Comparison of ENCODE assay signal across 1 fruit fly cellular context in the genomic region with DNA sequence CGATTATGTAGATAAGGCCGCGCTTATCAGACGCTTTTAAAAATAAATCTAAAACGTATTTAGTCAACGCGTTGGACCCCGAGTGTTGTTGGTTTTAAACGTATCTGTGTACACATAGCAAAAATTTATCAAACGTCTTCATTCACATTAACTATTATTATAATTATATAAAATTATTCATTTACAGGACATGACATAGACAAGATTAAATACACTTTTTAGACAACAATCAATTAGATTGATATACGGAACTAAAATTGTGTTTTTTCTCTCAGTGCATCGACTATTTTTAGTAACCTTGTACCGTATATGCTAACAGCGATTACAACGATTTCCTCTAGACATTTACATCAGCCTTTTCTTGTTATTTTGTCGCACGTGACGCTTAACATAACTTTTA.
TF ChIP-seq lines count a peak whose summit lies in the region.

No protein-coding gene starts in this region.

TF ChIP-seq in whole organism, embryonic, 481 proteins besides CTCF, POLR2A, EP300 and RAD21 (continued from another document):
- TF ChIP-seq TFAM (GFP tag; optimal IDR thresholded peaks at IDR 0.05; lab: Kevin White, UChicago) (no peak), ttk (GFP tag; IDR thresholded peaks at IDR 0.05; lab: Robert Waterston, UW) (peak; percentile 51), Optix (GFP tag; IDR thresholded peaks at IDR 0.05; lab: Robert Waterston, UW) (no peak), yki (optimal IDR thresholded peaks at IDR 0.05; lab: Kevin White, UChicago) (no peak), NfI (GFP tag; optimal IDR thresholded peaks at IDR 0.05; lab: Kevin White, UChicago) (peak; percentile 71), CG3847 (GFP tag; IDR thresholded peaks at IDR 0.05; lab: Robert Waterston, UW) (peak; percentile 82), CG9932 (GFP tag; IDR thresholded peaks at IDR 0.05; lab: Robert Waterston, UW) (peak; percentile 80), CG2202 (tag; optimal IDR thresholded peaks at IDR 0.05; lab: Kevin White, UChicago) (no peak), CG11456 (GFP tag; IDR thresholded peaks at IDR 0.05; lab: Robert Waterston, UW) (peak; percentile 77), CG17829 (tag; optimal IDR thresholded peaks at IDR 0.05; lab: Kevin White, UChicago) (peak; percentile 77), CG15269 (tag; optimal IDR thresholded peaks at IDR 0.05; lab: Kevin White, UChicago) (peak; percentile 88), Rfx (GFP tag; IDR thresholded peaks at IDR 0.05; lab: Robert Waterston, UW) (peak; percentile 89), odd (GFP tag; optimal IDR thresholded peaks at IDR 0.05; lab: Kevin White, UChicago) (peak; percentile 57), CG17385 (GFP tag; optimal IDR thresholded peaks at IDR 0.05; lab: Kevin White, UChicago) (peak; percentile 72), CG16813 (GFP tag; IDR thresholded peaks at IDR 0.05; lab: Robert Waterston, UW; ENCODE audit: partially characterized antibody) (no peak), CG10543 (GFP tag; optimal IDR thresholded peaks at IDR 0.05; lab: Kevin White, UChicago) (peak; percentile 62), Atf6 (GFP tag; IDR thresholded peaks at IDR 0.05; lab: Robert Waterston, UW) (peak; percentile 88), CG10321 (GFP tag; IDR thresholded peaks at IDR 0.05; lab: Robert Waterston, UW) (peak; percentile 64), CG12236 (GFP tag; optimal IDR thresholded peaks at IDR 0.05; lab: Kevin White, UChicago) (no peak), esg (GFP tag; conservative IDR thresholded peaks at IDR 0.05; lab: Robert Waterston, UW) (peak; percentile 71), Kr (GFP tag; optimal IDR thresholded peaks at IDR 0.05; lab: Kevin White, UChicago) (no peak), zen (tag; optimal IDR thresholded peaks at IDR 0.05; lab: Kevin White, UChicago) (peak; percentile 29), CG3065 (GFP tag; optimal IDR thresholded peaks at IDR 0.05; lab: Kevin White, UChicago) (no peak), Antp (GFP tag; optimal IDR thresholded peaks at IDR 0.05; lab: Kevin White, UChicago) (no peak), Deaf1 (tag; optimal IDR thresholded peaks at IDR 0.05; lab: Kevin White, UChicago) (peak; percentile 61), CG4360 (GFP tag; IDR thresholded peaks at IDR 0.05; lab: Robert Waterston, UW) (0 out of 2 replicates have a peak, but pooled peaks have one; percentile 25), Ets65A (GFP tag; lab: Kevin White, UChicago) (peak; percentile 26), Max (GFP tag; optimal IDR thresholded peaks at IDR 0.05; lab: Kevin White, UChicago) (peak; percentile 52), vfl (GFP tag; optimal IDR thresholded peaks at IDR 0.05; lab: Kevin White, UChicago) (no peak), Ptx1 (GFP tag; IDR thresholded peaks at IDR 0.05; lab: Robert Waterston, UW) (peak; percentile 83), amos (GFP tag; IDR thresholded peaks at IDR 0.05; lab: Robert Waterston, UW; ENCODE audit: partially characterized antibody) (no peak), ken (GFP tag; IDR thresholded peaks at IDR 0.05; lab: Robert Waterston, UW) (0 out of 3 replicates have a peak, but pooled peaks have one; percentile 40), cwo (GFP tag; optimal IDR thresholded peaks at IDR 0.05; lab: Kevin White, UChicago) (peak; percentile 85), fru (optimal IDR thresholded peaks at IDR 0.05; lab: Kevin White, UChicago) (no peak), CG2120 (GFP tag; optimal IDR thresholded peaks at IDR 0.05; lab: Kevin White, UChicago) (peak; percentile 73), dysf (GFP tag; IDR thresholded peaks at IDR 0.05; lab: Robert Waterston, UW) (peak; percentile 87), aop (GFP tag; IDR thresholded peaks at IDR 0.05; lab: Robert Waterston, UW) (no peak), ssp (GFP tag; IDR thresholded peaks at IDR 0.05; lab: Robert Waterston, UW) (peak; percentile 51; the same call in 1 of the 2 replicates), scrt (GFP tag; optimal IDR thresholded peaks at IDR 0.05; lab: Kevin White, UChicago) (peak; percentile 74), Hand (GFP tag; optimal IDR thresholded peaks at IDR 0.05; lab: Kevin White, UChicago) (peak; percentile 71), CG9797 (GFP tag; optimal IDR thresholded peaks at IDR 0.05; lab: Kevin White, UChicago) (no peak), crc (GFP tag; optimal IDR thresholded peaks at IDR 0.05; lab: Kevin White, UChicago) (no peak), CG6175 (GFP tag; IDR thresholded peaks at IDR 0.05; lab: Robert Waterston, UW) (no peak), CG15011 (GFP tag; optimal IDR thresholded peaks at IDR 0.05; lab: Kevin White, UChicago) (peak; percentile 68), CrebB (tag; optimal IDR thresholded peaks at IDR 0.05; lab: Kevin White, UChicago) (peak; percentile 61), disco-r (GFP tag; optimal IDR thresholded peaks at IDR 0.05; lab: Kevin White, UChicago) (no peak), Dip3 (GFP tag; optimal IDR thresholded peaks at IDR 0.05; lab: Kevin White, UChicago) (no peak), CG15514 (GFP tag; optimal IDR thresholded peaks at IDR 0.05; lab: Kevin White, UChicago) (peak; percentile 79), CG17359 (tag; optimal IDR thresholded peaks at IDR 0.05; lab: Kevin White, UChicago) (peak; percentile 77), row (GFP tag; IDR thresholded peaks at IDR 0.05; lab: Robert Waterston, UW) (peak; percentile 90), sd (tag; optimal IDR thresholded peaks at IDR 0.05; lab: Kevin White, UChicago) (peak; percentile 66), nerfin-2 (GFP tag; IDR thresholded peaks at IDR 0.05; lab: Robert Waterston, UW; ENCODE audit: partially characterized antibody) (no peak), Camta (GFP tag; optimal IDR thresholded peaks at IDR 0.05; lab: Kevin White, UChicago) (no peak), vvl (GFP tag; IDR thresholded peaks at IDR 0.05; lab: Robert Waterston, UW) (peak; percentile 81), Atf-2 (GFP tag; optimal IDR thresholded peaks at IDR 0.05; lab: Kevin White, UChicago) (no peak), ewg (GFP tag; optimal IDR thresholded peaks at IDR 0.05; lab: Kevin White, UChicago) (peak; percentile 24), ac (GFP tag; optimal IDR thresholded peaks at IDR 0.05; lab: Kevin White, UChicago) (no peak), CG17328 (GFP tag; IDR thresholded peaks at IDR 0.05; lab: Robert Waterston, UW) (peak; percentile 66), CG31388 (GFP tag; optimal IDR thresholded peaks at IDR 0.05; lab: Kevin White, UChicago) (no peak), usp (GFP tag; optimal IDR thresholded peaks at IDR 0.05; lab: Kevin White, UChicago) (no peak), fd3F (GFP tag; optimal IDR thresholded peaks at IDR 0.05; lab: Kevin White, UChicago) (peak; percentile 84), CHES-1-like (GFP tag; optimal IDR thresholded peaks at IDR 0.05; lab: Kevin White, UChicago) (no peak), tap (tag; optimal IDR thresholded peaks at IDR 0.05; lab: Kevin White, UChicago) (peak; percentile 71), CG10209 (GFP tag; optimal IDR thresholded peaks at IDR 0.05; lab: Kevin White, UChicago) (peak; percentile 76), kay (GFP tag; optimal IDR thresholded peaks at IDR 0.05; lab: Kevin White, UChicago) (no peak), CG14710 (tag; optimal IDR thresholded peaks at IDR 0.05; lab: Kevin White, UChicago) (peak; percentile 48), gsb (GFP tag; IDR thresholded peaks at IDR 0.05; lab: Robert Waterston, UW) (peak; percentile 78), PHDP (tag; optimal IDR thresholded peaks at IDR 0.05; lab: Kevin White, UChicago) (peak; percentile 78), sob (GFP tag; IDR thresholded peaks at IDR 0.05; lab: Robert Waterston, UW) (peak; percentile 89), CG9215 (GFP tag; IDR thresholded peaks at IDR 0.05; lab: Robert Waterston, UW) (peak; percentile 52; the same call in 1 of the 2 replicates), peb (GFP tag; IDR thresholded peaks at IDR 0.05; lab: Robert Waterston, UW) (no peak), CG31441 (GFP tag; IDR thresholded peaks at IDR 0.05; lab: Robert Waterston, UW) (peak; percentile 78), sna (GFP tag; IDR thresholded peaks at IDR 0.05; lab: Robert Waterston, UW; ENCODE audit: partially characterized antibody) (no peak), Atf3 (GFP tag; optimal IDR thresholded peaks at IDR 0.05; lab: Kevin White, UChicago) (no peak), ase (GFP tag; IDR thresholded peaks at IDR 0.05; lab: Robert Waterston, UW) (peak; percentile 60; the same call in 2 of the 3 replicates), ash1 (GFP tag; optimal IDR thresholded peaks at IDR 0.05; lab: Kevin White, UChicago) (no peak), CG6689 (GFP tag; IDR thresholded peaks at IDR 0.05; lab: Robert Waterston, UW) (peak; percentile 79), lov (optimal IDR thresholded peaks at IDR 0.05; lab: Kevin White, UChicago) (no peak), lov (GFP tag; IDR thresholded peaks at IDR 0.05; lab: Robert Waterston, UW) (0 out of 3 replicates have a peak, but pooled peaks have one; percentile 15), D19A (tag; optimal IDR thresholded peaks at IDR 0.05; lab: Kevin White, UChicago) (peak; percentile 57), otp (GFP tag; IDR thresholded peaks at IDR 0.05; lab: Robert Waterston, UW) (0 out of 3 replicates have a peak, but pooled peaks have one; percentile 36), CG2712 (tag; optimal IDR thresholded peaks at IDR 0.05; lab: Kevin White, UChicago) (peak; percentile 76), Pdp1 (GFP tag; optimal IDR thresholded peaks at IDR 0.05; lab: Kevin White, UChicago) (no peak), CG4820 (GFP tag; optimal IDR thresholded peaks at IDR 0.05; lab: Kevin White, UChicago) (peak; percentile 49), CG3163 (GFP tag; optimal IDR thresholded peaks at IDR 0.05; lab: Kevin White, UChicago) (no peak), E2f1 (GFP tag; IDR thresholded peaks at IDR 0.05; lab: Robert Waterston, UW) (peak; percentile 78), tup (GFP tag; optimal IDR thresholded peaks at IDR 0.05; lab: Kevin White, UChicago) (no peak), trh (GFP tag; optimal IDR thresholded peaks at IDR 0.05; lab: Kevin White, UChicago) (no peak), Dp (GFP tag; optimal IDR thresholded peaks at IDR 0.05; lab: Kevin White, UChicago) (no peak), CG13424 (tag; optimal IDR thresholded peaks at IDR 0.05; lab: Kevin White, UChicago) (peak; percentile 74), CG13296 (GFP tag; optimal IDR thresholded peaks at IDR 0.05; lab: Kevin White, UChicago) (peak; percentile 87), HLH4C (GFP tag; IDR thresholded peaks at IDR 0.05; lab: Robert Waterston, UW; ENCODE audit: partially characterized antibody) (no peak), lola (GFP tag; optimal IDR thresholded peaks at IDR 0.05; lab: Kevin White, UChicago) (peak in 1 of 3 experiments; percentile 40), CG10462 (GFP tag; optimal IDR thresholded peaks at IDR 0.05; lab: Kevin White, UChicago) (peak; percentile 22), gem (tag; optimal IDR thresholded peaks at IDR 0.05; lab: Kevin White, UChicago) (peak; percentile 88), Myb (GFP tag; optimal IDR thresholded peaks at IDR 0.05; lab: Kevin White, UChicago) (no peak), Chrac-16 (GFP tag; optimal IDR thresholded peaks at IDR 0.05; lab: Kevin White, UChicago) (peak; percentile 32), CG4854 (GFP tag; optimal IDR thresholded peaks at IDR 0.05; lab: Kevin White, UChicago) (no peak), pho (GFP tag; optimal IDR thresholded peaks at IDR 0.05; lab: Kevin White, UChicago) (peak; percentile 5), Dref (GFP tag; IDR thresholded peaks at IDR 0.05; lab: Robert Waterston, UW) (no peak), bab2 (GFP tag; optimal IDR thresholded peaks at IDR 0.05; lab: Kevin White, UChicago) (no peak), CG32767 (GFP tag; IDR thresholded peaks at IDR 0.05; lab: Robert Waterston, UW) (no peak), GATAe (GFP tag; conservative IDR thresholded peaks at IDR 0.05; lab: Robert Waterston, UW) (peak; percentile 77; the same call in 1 of the 2 replicates), Sry-β (GFP tag; optimal IDR thresholded peaks at IDR 0.05; lab: Kevin White, UChicago) (no peak), Dip2 (GFP tag; IDR thresholded peaks at IDR 0.05; lab: Robert Waterston, UW) (no peak), sisA (GFP tag; IDR thresholded peaks at IDR 0.05; lab: Robert Waterston, UW) (peak; percentile 52), sr (GFP tag; IDR thresholded peaks at IDR 0.05; lab: Robert Waterston, UW) (no peak), CG3726 (GFP tag; IDR thresholded peaks at IDR 0.05; lab: Robert Waterston, UW) (peak; percentile 50; the same call in 1 of the 3 replicates), Fer2 (tag; optimal IDR thresholded peaks at IDR 0.05; lab: Kevin White, UChicago) (peak; percentile 60), sens (GFP tag; lab: Kevin White, UChicago) (peak; percentile 70), Usf (GFP tag; optimal IDR thresholded peaks at IDR 0.05; lab: Kevin White, UChicago) (peak; percentile 2), CG8388 (GFP tag; optimal IDR thresholded peaks at IDR 0.05; lab: Kevin White, UChicago) (peak; percentile 52), CG4617 (GFP tag; optimal IDR thresholded peaks at IDR 0.05; lab: Kevin White, UChicago; ENCODE audit: borderline replicate concordance) (no peak), Eip74EF (GFP tag; optimal IDR thresholded peaks at IDR 0.05; lab: Kevin White, UChicago) (peak in 1 of 2 experiments; percentile 56), bbx (GFP tag; IDR thresholded peaks at IDR 0.05; lab: Robert Waterston, UW; ENCODE audit: partially characterized antibody) (no peak), Trl (optimal IDR thresholded peaks at IDR 0.05; lab: Kevin White, UChicago) (no peak), Trl (GFP tag; optimal IDR thresholded peaks at IDR 0.05; lab: Kevin White, UChicago) (no peak), CG6272 (GFP tag; IDR thresholded peaks at IDR 0.05; lab: Robert Waterston, UW) (no peak), tna (GFP tag; IDR thresholded peaks at IDR 0.05; lab: Robert Waterston, UW; ENCODE audit: partially characterized antibody) (no peak), CG15479 (GFP tag; optimal IDR thresholded peaks at IDR 0.05; lab: Kevin White, UChicago) (no peak), nmo (GFP tag; optimal IDR thresholded peaks at IDR 0.05; lab: Kevin White, UChicago) (peak; percentile 70), CG16863 (GFP tag; optimal IDR thresholded peaks at IDR 0.05; lab: Kevin White, UChicago) (no peak), Neu2 (GFP tag; optimal IDR thresholded peaks at IDR 0.05; lab: Kevin White, UChicago; ENCODE audit: borderline replicate concordance) (no peak), CG2678 (tag; optimal IDR thresholded peaks at IDR 0.05; lab: Kevin White, UChicago) (peak; percentile 91), NK7.1 (GFP tag; optimal IDR thresholded peaks at IDR 0.05; lab: Kevin White, UChicago) (no peak), dan (GFP tag; IDR thresholded peaks at IDR 0.05; lab: Robert Waterston, UW) (no peak)
